Fruit fly (Drosophila melanogaster) S2 (cell line): ENCODE data around the gene CG46025.

Source experiments
- CG8478 ChIP-seq: fragments of >200 bp; optimal IDR thresholded peaks from 2 replicates; lab custom pipeline; 2018
- CTCF ChIP-seq, 2 experiments: fragments of >200 bp; optimal IDR thresholded peaks; 2 replicates each; lab custom pipeline; 2018

DNA sequence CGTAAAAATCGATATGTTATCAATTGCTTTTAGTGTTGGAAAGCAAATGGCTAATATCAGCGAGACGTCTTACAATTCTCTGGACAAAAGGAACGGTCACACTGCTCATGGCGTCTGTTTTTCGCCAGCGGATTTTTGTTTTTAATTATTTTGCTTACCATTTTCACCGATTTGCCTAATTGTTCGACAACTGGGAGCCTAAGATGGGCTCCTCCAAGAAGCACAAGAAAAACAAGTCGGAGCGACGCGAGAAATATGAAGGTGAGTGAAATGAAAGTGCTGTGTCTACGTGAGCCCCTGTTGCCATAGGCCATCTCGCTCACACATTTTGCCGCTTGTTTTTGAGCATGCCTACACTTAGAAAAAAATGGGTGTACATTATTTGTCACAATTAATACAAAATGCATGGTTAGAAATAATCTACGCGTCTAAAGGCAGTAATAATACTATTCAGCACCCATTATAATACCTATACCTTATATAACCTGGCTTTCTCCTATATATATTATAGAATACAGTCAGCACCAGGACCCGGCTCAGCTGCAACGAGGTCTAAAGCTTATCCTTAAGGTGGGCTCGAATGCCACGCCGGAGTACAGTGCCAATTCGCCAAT is 28.9 kb downstream of the CG46025 start, which contains the start of gene Brd7-9:
- TF ChIP-seq CG8478 (no peak), CTCF (optimal IDR thresholded peaks at IDR 0.05; lab: Kevin White, UChicago) (no peak)
